Worm (Caenorhabditis elegans): ENCODE data around the gene srh-76.

srh-76 gene

ce11 chrV:5816470-5817061 is 17.1 kb upstream of the srh-76 start (continued):
- TF ChIP-seq mxl-3 (GFP tag; optimal IDR thresholded peaks at IDR 0.05) (peak; percentile 13), hlh-30 (tag; optimal IDR thresholded peaks at IDR 0.05; ENCODE audit: insufficient read depth) (peak; percentile 21), nhr-237 (tag; optimal IDR thresholded peaks at IDR 0.05) (no peak), ceh-62 (tag; optimal IDR thresholded peaks at IDR 0.05) (no peak), daf-12 (tag; optimal IDR thresholded peaks at IDR 0.05) (no peak), R02D3.7 (tag; optimal IDR thresholded peaks at IDR 0.05) (no peak), nhr-6 (tag; optimal IDR thresholded peaks at IDR 0.05) (no peak), gei-8 (GFP tag; optimal IDR thresholded peaks at IDR 0.05) (no peak)

DNA sequence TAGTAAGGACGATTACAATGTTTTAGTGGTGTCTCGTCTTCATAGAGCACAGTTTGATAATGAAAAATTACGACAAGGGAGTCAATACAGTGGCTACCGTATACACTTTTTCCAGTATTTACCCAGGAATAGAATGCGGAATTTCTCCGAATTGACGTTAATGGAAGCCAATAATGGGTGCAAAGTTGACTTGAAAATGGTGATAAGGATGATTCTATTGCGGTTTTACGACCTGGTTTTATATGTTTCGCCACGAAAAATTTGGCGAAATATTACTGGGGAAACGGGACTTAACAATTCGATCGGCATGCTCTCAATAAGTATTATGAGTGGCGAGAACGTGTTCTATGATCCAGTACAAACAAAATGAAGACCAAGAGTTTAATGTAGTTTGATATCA is 13.7 kb upstream of the srh-76 start:
- no peak for TF ChIP-seq mes-2 (tag; optimal IDR thresholded peaks at IDR 0.05; ENCODE audit: poor library complexity, severe bottlenecking)
- no peak for TF ChIP-seq gei-8 (GFP tag; optimal IDR thresholded peaks at IDR 0.05)
- TF ChIP-seq dmd-6 (GFP tag; IDR thresholded peaks at IDR 0.05): peak; percentile 83
- TF ChIP-seq hlh-11 (tag; optimal IDR thresholded peaks at IDR 0.05): peak; percentile 32
- TF ChIP-seq rbr-2 (tag; optimal IDR thresholded peaks at IDR 0.05): no peak
- peak; percentile 94 for TF ChIP-seq php-3 (GFP tag; IDR thresholded peaks at IDR 0.05)
- TF ChIP-seq dve-1 (tag; optimal IDR thresholded peaks at IDR 0.05; ENCODE audit: insufficient read depth): peak; percentile 53
- no peak for TF ChIP-seq ceh-82 (tag; optimal IDR thresholded peaks at IDR 0.05)
- peak; percentile 2 for TF ChIP-seq pqm-1 (tag; optimal IDR thresholded peaks at IDR 0.05)
- TF ChIP-seq nhr-28 (tag; optimal IDR thresholded peaks at IDR 0.05): peak; percentile 40
- peak; percentile 2 for TF ChIP-seq nhr-48 (tag; optimal IDR thresholded peaks at IDR 0.05)
- TF ChIP-seq daf-16 (GFP tag; optimal IDR thresholded peaks at IDR 0.05): no peak
- TF ChIP-seq daf-16 (tag; optimal IDR thresholded peaks at IDR 0.05): peak; percentile 69

- TF ChIP-seq pqm-1 (tag; optimal IDR thresholded peaks at IDR 0.05): peak; percentile 0
- peak; percentile 31 for TF ChIP-seq nhr-48 (tag; optimal IDR thresholded peaks at IDR 0.05)
- TF ChIP-seq hif-1 (tag; optimal IDR thresholded peaks at IDR 0.05): peak in 1 of 2 experiments; percentile 66
- no peak for TF ChIP-seq daf-16 (GFP tag; optimal IDR thresholded peaks at IDR 0.05)
- peak; percentile 10 for TF ChIP-seq daf-16 (tag; optimal IDR thresholded peaks at IDR 0.05)
- TF ChIP-seq T26A8.4 (GFP tag; IDR thresholded peaks at IDR 0.05): no peak
- TF ChIP-seq aha-1 (tag): peak; percentile 69
- TF ChIP-seq dmd-6 (GFP tag; IDR thresholded peaks at IDR 0.05): peak; percentile 62
- TF ChIP-seq nhr-28 (tag; optimal IDR thresholded peaks at IDR 0.05): no peak
Measured at ce11 chrV:5820401-5820800, 13.2 kb upstream of the srh-76 start.

- TF ChIP-seq set-16 (GFP tag; IDR thresholded peaks at IDR 0.05): no peak
- no peak for TF ChIP-seq ceh-82 (tag; optimal IDR thresholded peaks at IDR 0.05)
- TF ChIP-seq fkh-10 (GFP tag; optimal IDR thresholded peaks at IDR 0.05): no peak
- no peak for TF ChIP-seq nhr-77 (tag; optimal IDR thresholded peaks at IDR 0.05)
- no peak for TF ChIP-seq lir-3 (tag; optimal IDR thresholded peaks at IDR 0.05)
- TF ChIP-seq pqm-1 (tag; optimal IDR thresholded peaks at IDR 0.05): peak; percentile 75
- no peak for TF ChIP-seq nhr-76 (tag; optimal IDR thresholded peaks at IDR 0.05)
- TF ChIP-seq mxl-3 (GFP tag; optimal IDR thresholded peaks at IDR 0.05): no peak
- no peak for TF ChIP-seq lin-39 (tag; optimal IDR thresholded peaks at IDR 0.05)
- TF ChIP-seq madf-5 (GFP tag; IDR thresholded peaks at IDR 0.05): no peak
- TF ChIP-seq nhr-111 (GFP tag; optimal IDR thresholded peaks at IDR 0.05): no peak
- TF ChIP-seq duxl-1 (tag; optimal IDR thresholded peaks at IDR 0.05; ENCODE audit: poor library complexity): no peak
- no peak for TF ChIP-seq lim-7 (GFP tag; IDR thresholded peaks at IDR 0.05)
- TF ChIP-seq spr-1 (tag; optimal IDR thresholded peaks at IDR 0.05): no peak
- no peak for TF ChIP-seq nhr-41 (GFP tag; IDR thresholded peaks at IDR 0.05)
- no peak for TF ChIP-seq aly-2 (tag; optimal IDR thresholded peaks at IDR 0.05)
- no peak for TF ChIP-seq ceh-62 (tag; optimal IDR thresholded peaks at IDR 0.05)
- TF ChIP-seq mxl-2 (GFP tag; conservative IDR thresholded peaks at IDR 0.05): no peak
- TF ChIP-seq snpc-1.2 (GFP tag; IDR thresholded peaks at IDR 0.05): no peak
- TF ChIP-seq hlh-11 (tag; optimal IDR thresholded peaks at IDR 0.05): peak; percentile 77
- TF ChIP-seq dve-1 (tag; optimal IDR thresholded peaks at IDR 0.05; ENCODE audit: insufficient read depth): peak; percentile 45
- TF ChIP-seq Y5F2A.4 (GFP tag; optimal IDR thresholded peaks at IDR 0.05): no peak
- no peak for TF ChIP-seq dpl-1 (GFP tag; optimal IDR thresholded peaks at IDR 0.05)
- no peak for TF ChIP-seq zfp-2 (tag; optimal IDR thresholded peaks at IDR 0.05)
- TF ChIP-seq dmd-9 (GFP tag; IDR thresholded peaks at IDR 0.05): no peak
- TF ChIP-seq D1046.2 (GFP tag; IDR thresholded peaks at IDR 0.05): no peak
- TF ChIP-seq nhr-11 (tag; optimal IDR thresholded peaks at IDR 0.05): no peak
Measured at ce11 chrV:5821451-5822143, 12.0 kb upstream of the srh-76 start.
